Worm (Caenorhabditis elegans) whole organism, L4 larva: ENCODE results near the gene AH10.2.

Experiments used
- aly-2 ChIP-seq: sonication (generic microtip); optimal IDR thresholded peaks from 2 replicates; lab custom pipeline; 2018; ENCODE audit warnings: missing biosample characterization, missing genetic modification characterization
- ceh-62 ChIP-seq: sonication (generic microtip); optimal IDR thresholded peaks from 2 replicates; lab custom pipeline; 2017; ENCODE audit warnings: missing biosample characterization, missing genetic modification characterization
- lsy-2 ChIP-seq, 2 experiments: fragments of 150-350 bp in 1 of 2; sonication (generic microtip) in 1 of 2; optimal IDR thresholded peaks; 2 replicates each; lab custom pipeline; 2014 to 2017; ENCODE audit warnings: missing biosample characterization in 2 of 2, missing genetic modification characterization in 2 of 2

- TF ChIP-seq ceh-62 (tag; lab: Kevin White, UChicago) (no peak), lsy-2 (tag; optimal IDR thresholded peaks at IDR 0.05; lab: Kevin White, UChicago) (no peak), aly-2 (no peak)
These were observed 11.3 kb upstream of the AH10.2 start, which contains the start of gene par-1 for ce11 chrV:14145267-14145666.
